Fruit fly (Drosophila melanogaster) whole organism, pupa: Measurements from ENCODE around the gene rngo.

Source experiments
- CG32121 ChIP-seq: fragments of 200-800 bp; sonication (Bioruptor generic); IDR thresholded peaks from 2 replicates; pipeline ENCODE4 v1.3.6; 2022; ENCODE audit warnings: missing biosample characterization, missing genetic modification characterization
- CG4496 ChIP-seq: fragments of 200-800 bp; sonication (Bioruptor generic); IDR thresholded peaks from 3 replicates; pipeline ENCODE4 v1.3.6; 2022; ENCODE audit warnings: missing biosample characterization, missing genetic modification characterization
- CG8301 ChIP-seq: fragments of 200-800 bp; sonication (Bioruptor generic); optimal IDR thresholded peaks from 2 replicates; lab custom pipeline; 2018; ENCODE audit warnings: missing biosample characterization, mild to moderate bottlenecking, missing genetic modification characterization
- CG9948 ChIP-seq: fragments of 200-800 bp; sonication (Bioruptor generic); optimal IDR thresholded peaks from 2 replicates; lab custom pipeline; 2018; ENCODE audit warnings: missing biosample characterization, mild to moderate bottlenecking, missing genetic modification characterization, moderate library complexity
- D1 ChIP-seq: fragments of 200-800 bp; sonication (Bioruptor generic); optimal IDR thresholded peaks from 2 replicates; lab custom pipeline; 2018; ENCODE audit warnings: missing biosample characterization, mild to moderate bottlenecking, missing genetic modification characterization, moderate library complexity
- EcR ChIP-seq: fragments of 200-800 bp; sonication (Bioruptor generic); optimal IDR thresholded peaks from 3 replicates; lab custom pipeline; 2019; ENCODE audit warnings: missing biosample characterization, missing genetic modification characterization, mild to moderate bottlenecking, moderate library complexity, missing genetic modification reagents
- Pif1B ChIP-seq: fragments of 200-800 bp; sonication (Bioruptor generic); optimal IDR thresholded peaks from 3 replicates; lab custom pipeline; 2016; ENCODE audit warnings: missing biosample characterization, missing genetic modification characterization
- Snoo ChIP-seq: fragments of 200-800 bp; sonication (Bioruptor generic); optimal IDR thresholded peaks from 3 replicates; lab custom pipeline; 2017; ENCODE audit warnings: missing biosample characterization, mild to moderate bottlenecking, missing genetic modification characterization, inconsistent platforms
- fd96Ca ChIP-seq: fragments of 200-800 bp; sonication (Bioruptor generic); IDR thresholded peaks from 3 replicates; pipeline ENCODE4 v1.3.6; 2022; ENCODE audit warnings: missing biosample characterization, missing genetic modification characterization
- gl ChIP-seq: fragments of 200-800 bp; sonication (Bioruptor generic); optimal IDR thresholded peaks from 2 replicates; lab custom pipeline; 2018; ENCODE audit warnings: missing biosample characterization, mild to moderate bottlenecking, missing genetic modification characterization
- rn ChIP-seq: fragments of 200-800 bp; sonication (Bioruptor generic); IDR thresholded peaks from 2 replicates; pipeline ENCODE4 v1.3.6; 2022; ENCODE audit warnings: missing biosample characterization, missing genetic modification characterization

DNA sequence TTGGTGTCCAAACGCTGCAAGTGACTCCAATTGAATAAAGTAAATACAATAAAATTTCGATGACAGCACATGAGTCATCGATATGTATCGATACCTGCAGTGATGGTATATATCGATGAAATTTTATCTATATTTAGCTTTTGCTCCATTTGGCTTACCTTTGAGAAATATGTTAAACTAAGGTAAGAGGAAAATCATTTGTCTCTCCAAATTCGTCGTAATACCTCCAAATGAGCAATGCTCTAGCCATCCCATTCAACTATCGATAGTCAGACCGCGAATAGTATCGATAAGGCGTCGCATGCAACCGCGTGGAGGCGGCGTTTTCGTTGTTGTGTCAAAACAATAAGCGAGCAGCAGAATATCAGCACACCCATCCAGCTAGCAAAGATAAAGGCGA is at the start of gene rngo, which contains the start of gene Cdc50:
- TF ChIP-seq CG32121 (GFP tag; lab: Robert Waterston, UW) (no peak), CG4496 (GFP tag; lab: Robert Waterston, UW) (no peak), D1 (tag; lab: Kevin White, UChicago) (no peak), gl (tag; lab: Kevin White, UChicago) (no peak), fd96Ca (GFP tag; lab: Robert Waterston, UW) (no peak), Pif1B (GFP tag; lab: Kevin White, UChicago) (no peak), EcR (GFP tag; lab: Kevin White, UChicago) (no peak), rn (GFP tag; lab: Robert Waterston, UW) (no peak), Snoo (tag; lab: Kevin White, UChicago) (no peak), CG9948 (tag; lab: Kevin White, UChicago) (peak; percentile 2), CG8301 (tag; lab: Kevin White, UChicago) (no peak)
